Worm (Caenorhabditis elegans) whole organism, L1 larva: ENCODE results near the gene C46F9.6.

Source experiments
- egl-27 ChIP-seq, 2 experiments: fragments of 150-350 bp in 1 of 2; sonication (generic microtip); optimal IDR thresholded peaks; 3 replicates each; lab custom pipeline; 2017 to 2018; ENCODE audit warnings: missing biosample characterization in 2 of 2, missing genetic modification characterization in 2 of 2, missing genetic modification reagents in 2 of 2
- mep-1 ChIP-seq: fragments of 150-350 bp; optimal IDR thresholded peaks from 2 replicates; lab custom pipeline; 2014; ENCODE audit warnings: missing biosample characterization, missing genetic modification characterization
- nhr-28 ChIP-seq: fragments of 150-350 bp; optimal IDR thresholded peaks from 2 replicates; lab custom pipeline; 2014; ENCODE audit warnings: missing biosample characterization, missing genetic modification characterization
- nhr-76 ChIP-seq: sonication (generic microtip); optimal IDR thresholded peaks from 2 replicates; lab custom pipeline; 2017; ENCODE audit warnings: missing biosample characterization, missing genetic modification characterization
- tbx-2 ChIP-seq: sonication (generic microtip); optimal IDR thresholded peaks from 2 replicates; lab custom pipeline; 2016; ENCODE audit warnings: missing genetic modification characterization, missing compliant biosample characterization
- unc-130 ChIP-seq: fragments of 150-350 bp; optimal IDR thresholded peaks from 2 replicates; lab custom pipeline; 2017; ENCODE audit warnings: missing biosample characterization, missing genetic modification characterization, inconsistent platforms

DNA sequence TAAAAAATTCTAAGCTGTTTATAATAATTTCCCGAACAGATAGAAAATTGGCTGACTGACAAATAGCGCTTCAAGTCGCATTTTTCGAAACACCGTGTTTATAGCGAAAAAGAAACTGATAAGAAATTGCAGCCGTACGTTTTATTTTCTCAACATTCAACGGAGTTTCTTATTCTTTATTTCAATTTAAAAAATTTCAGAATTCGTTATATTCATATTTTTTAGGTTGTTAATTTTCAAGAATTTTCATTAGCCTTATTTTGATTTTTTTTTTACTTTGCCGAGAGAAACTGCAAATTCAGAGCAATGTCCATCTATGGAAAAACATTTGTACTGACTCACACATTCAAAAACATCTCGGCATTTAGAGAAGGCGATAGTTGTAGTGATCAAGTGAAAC, at the start of gene C46F9.6:
- TF ChIP-seq egl-27 (tag; optimal IDR thresholded peaks at IDR 0.05; lab: Kevin White, UChicago) (no peak), unc-130 (no peak), tbx-2 (tag; lab: Kevin White, UChicago) (no peak), nhr-28 (tag; lab: Kevin White, UChicago) (no peak), mep-1 (tag; lab: Kevin White, UChicago) (no peak), nhr-76 (tag; lab: Kevin White, UChicago) (no peak)
